Worm (Caenorhabditis elegans): ENCODE data around the gene prp-18.
"Not testable (repeated sequence)": the region's sequence is repeated elsewhere in the genome, so short reads cannot be mapped to it uniquely, and the experiment has no call there.

prp-18 gene

DNA sequence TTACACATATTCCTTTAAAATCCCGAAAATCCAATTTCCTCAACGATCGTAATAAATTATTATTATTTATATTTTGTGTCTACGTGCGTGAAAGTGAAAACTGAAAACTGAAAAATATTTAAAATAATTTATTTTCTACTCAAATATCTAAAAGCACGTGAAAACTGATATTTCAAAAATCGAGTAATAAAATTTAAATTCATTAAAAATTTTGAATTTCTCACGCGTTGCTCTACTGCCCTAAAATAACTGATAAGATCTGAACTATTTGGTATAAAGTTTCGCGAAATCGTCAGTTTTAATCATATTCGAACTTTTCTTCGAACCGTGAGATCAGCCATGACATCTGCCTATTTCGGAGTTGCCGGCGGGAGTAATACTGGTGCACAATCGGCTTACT is 31.9 kb downstream of the prp-18 start, which contains the start of gene ssq-1:
TSS of gene ssq-1 (plus strand) at position 301 of the 400 bp plus-strand sequence.
- no peak for TF ChIP-seq unc-62 (GFP tag; optimal IDR thresholded peaks at IDR 0.05)

DNA sequence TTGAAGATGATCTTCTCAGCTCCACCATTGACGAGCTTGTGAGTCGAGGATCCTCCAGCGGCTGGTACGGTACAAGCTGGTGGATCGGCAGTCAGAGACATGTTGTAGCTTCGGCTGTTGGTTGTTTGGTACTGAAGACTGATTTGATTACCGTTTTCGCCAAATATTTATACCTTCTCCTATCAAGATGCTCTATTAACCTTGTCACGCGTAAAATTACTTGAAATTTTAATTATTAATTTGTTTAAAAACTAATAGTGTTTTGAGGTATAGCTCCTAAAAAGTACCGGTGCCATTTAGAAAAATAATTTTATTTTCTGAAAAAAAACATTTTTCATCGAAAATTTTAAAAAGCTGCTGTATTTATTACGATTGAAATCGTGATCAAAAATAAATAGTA is 33.3 kb downstream of the prp-18 start, which contains the start of gene ssp-10:
TSS of gene ssp-10 (minus strand) at position 101 of the 400 bp plus-strand sequence.
- no peak for TF ChIP-seq unc-62 (GFP tag; optimal IDR thresholded peaks at IDR 0.05)

DNA sequence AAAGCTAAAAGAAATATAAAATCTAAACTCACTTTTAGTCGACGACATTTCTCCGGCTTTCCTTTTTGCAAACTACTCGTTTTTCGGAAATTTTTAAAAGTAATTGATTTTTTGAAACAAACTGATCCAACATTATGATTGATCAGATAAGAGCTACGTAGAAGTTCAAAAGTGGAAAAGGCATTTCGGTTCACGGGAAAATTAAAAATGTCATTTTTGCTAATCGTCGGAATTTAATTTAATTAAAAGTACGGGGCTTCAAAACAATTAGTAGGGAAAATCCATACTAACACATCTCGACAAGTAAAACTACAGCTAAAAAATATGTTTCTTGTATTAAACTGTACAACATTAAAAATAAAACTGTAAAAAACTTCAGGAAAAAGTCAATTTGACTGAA is 34.6 kb downstream of the prp-18 start, which contains the start of gene K07F5.8:
TSS of gene K07F5.8 (minus strand) at position 101 of the 400 bp plus-strand sequence.
- no peak for TF ChIP-seq unc-62 (GFP tag; optimal IDR thresholded peaks at IDR 0.05)

DNA sequence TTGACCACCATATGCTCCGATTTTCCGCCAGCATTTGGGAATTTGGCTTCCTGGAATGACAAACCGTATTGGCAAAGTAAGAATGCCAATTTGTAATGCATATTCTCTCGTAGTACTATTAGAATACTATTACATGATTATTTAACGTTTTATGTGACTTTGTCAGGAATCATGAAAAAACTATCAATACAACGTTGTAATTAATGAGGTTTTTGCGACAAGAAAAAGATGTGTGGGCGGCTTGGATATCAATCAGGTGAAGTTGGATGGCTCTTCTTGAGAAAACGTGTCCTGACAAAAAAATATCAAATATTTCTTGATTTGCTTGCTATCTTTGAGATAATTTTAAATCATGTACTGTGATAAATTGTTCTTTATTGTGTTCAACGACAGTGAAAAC is 36.1 kb downstream of the prp-18 start, which contains the start of gene K07F5.7:
TSS of gene K07F5.7 (minus strand) at position 101 of the 400 bp plus-strand sequence.
- no peak for TF ChIP-seq unc-62 (GFP tag; optimal IDR thresholded peaks at IDR 0.05)

DNA sequence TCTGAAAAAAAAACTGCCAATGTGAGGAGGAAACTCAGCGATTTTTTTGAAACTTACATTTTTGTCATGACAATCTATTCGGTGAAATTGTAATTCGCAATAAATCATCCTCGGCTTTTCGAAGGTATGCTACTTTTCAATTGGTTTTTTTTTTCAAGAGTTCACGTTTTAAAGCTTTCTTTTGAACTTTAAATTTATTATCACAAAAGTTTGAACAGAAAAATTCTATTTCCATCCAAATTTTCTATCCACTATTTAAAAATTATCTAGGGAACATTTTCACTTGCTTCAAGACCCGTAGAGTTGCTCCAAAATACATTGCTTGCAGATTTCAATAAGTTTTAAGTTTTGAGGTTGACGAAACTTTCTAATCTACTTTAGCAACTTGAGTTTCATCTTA is 37.6 kb downstream of the prp-18 start, which contains the start of gene K07F5.6:
TSS of gene K07F5.6 (minus strand) at position 101 of the 400 bp plus-strand sequence.
- TF ChIP-seq unc-62 (GFP tag; optimal IDR thresholded peaks at IDR 0.05): no peak

DNA sequence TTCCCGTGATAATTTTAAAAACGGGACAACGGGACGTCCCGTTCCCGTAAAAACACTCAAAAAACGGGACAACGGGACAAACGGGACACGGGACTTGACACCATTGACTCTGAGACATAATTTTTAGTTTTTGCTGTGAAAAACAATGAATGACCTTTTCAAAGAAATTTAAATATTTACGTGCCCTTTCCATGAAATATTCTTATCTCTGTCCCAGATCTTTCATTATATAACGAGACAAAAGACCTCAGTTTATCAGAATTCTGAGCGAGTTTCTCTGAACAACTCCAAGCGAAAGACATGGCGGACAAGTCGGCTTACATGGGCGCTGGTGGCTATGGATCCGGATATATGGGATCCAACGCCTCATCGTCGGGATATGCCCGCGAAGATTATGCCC is 40.4 kb downstream of the prp-18 start, which contains the start of gene nspd-2:
TSS of gene nspd-2 (plus strand) at position 301 of the 400 bp plus-strand sequence.
- TF ChIP-seq unc-62 (GFP tag; optimal IDR thresholded peaks at IDR 0.05): no peak

DNA sequence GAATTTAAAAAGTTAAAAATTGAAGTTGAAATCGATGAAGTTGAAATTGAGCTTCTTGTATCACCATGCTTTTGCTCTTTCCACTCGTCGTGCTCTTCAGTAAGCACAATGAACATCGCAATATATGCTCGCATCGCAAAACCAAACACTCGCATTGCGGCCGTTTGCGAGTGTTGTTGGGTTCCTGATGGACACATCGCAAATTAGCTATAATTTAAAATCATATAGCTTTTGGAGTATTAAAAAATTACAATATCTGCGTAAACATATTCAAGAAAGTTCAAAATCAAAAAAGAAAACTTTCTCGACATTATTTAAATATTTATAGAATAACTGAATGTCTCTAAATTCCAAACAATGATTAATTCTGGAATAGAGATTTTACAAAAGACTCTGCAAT is 42.1 kb downstream of the prp-18 start, which contains the start of gene K07F5.17:
TSS of gene K07F5.17 (plus strand) at position 301 of the 400 bp plus-strand sequence.
- no peak for TF ChIP-seq unc-62 (GFP tag; optimal IDR thresholded peaks at IDR 0.05)

DNA sequence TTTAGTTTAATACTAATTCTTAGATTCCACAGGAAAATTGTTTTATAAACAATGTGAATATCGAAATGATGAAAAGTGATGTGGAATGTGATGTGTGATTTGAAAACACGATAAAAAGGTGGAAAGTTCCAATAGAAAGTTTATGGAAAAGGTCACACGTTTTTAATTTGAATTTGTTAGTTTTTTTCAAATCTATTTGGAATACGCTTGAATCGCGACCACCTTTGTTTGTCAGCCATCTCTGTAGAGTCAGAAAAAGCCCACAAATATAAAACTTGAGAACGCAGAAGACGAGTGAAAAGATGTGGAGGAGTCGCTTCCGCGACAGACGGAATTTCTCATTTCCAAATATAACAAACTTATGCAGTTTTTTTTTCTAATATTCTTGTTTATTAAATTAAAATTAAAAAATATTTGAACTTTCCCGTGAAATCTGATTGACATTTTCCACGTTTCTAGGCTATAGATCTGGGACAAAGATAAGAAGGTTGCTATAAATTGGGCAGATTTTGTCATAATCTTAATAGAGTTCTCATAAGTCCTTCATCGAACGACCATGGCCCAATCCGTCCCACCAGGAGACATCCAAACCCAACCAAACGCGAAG is 43.1 kb downstream of the prp-18 start, which contains the start of the genes kin-24 and msp-56:
TSS of gene kin-24 (minus strand) at position 101 of the 607 bp plus-strand sequence.
TSS of gene msp-56 (plus strand) at position 557 of the 607 bp plus-strand sequence.
- no peak for TF ChIP-seq unc-62 (GFP tag; optimal IDR thresholded peaks at IDR 0.05)

DNA sequence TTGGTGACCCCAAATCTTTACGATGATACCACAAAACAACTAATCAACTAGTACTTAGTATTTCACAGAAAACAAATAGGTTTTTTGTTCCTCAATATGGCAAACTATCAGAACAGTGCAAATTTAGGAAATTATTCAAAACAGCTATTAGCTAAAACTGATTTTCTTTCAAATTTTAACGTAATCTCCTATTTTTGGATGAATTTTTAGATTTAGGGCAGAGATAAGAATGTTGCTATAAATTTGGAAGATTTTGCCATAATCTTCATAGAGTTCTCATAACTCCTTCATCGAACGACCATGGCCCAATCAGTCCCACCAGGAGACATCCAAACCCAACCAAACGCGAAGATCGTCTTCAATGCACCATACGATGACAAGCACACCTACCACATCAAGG is 46.8 kb downstream of the prp-18 start, which contains the start of gene msp-10:
TSS of gene msp-10 (plus strand) at position 301 of the 400 bp plus-strand sequence.
- not testable (repeated sequence) for TF ChIP-seq unc-62 (GFP tag; optimal IDR thresholded peaks at IDR 0.05)

DNA sequence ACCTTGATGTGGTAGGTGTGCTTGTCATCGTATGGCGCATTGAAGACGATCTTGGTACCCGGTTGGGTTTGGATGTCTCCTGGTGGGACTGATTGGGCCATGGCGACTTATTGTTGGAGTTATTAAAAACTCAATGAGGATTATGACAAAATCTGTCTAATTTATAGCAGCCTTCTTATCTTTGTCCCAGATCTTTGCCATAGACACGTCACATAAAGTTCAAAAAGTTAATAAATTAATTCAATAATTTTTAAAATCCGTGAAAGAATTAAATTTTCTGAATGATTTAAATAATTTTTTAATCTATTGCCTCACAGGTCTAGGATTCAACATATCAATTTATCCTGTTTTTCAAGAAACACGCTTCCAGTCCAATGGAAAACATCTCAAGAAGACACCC is 47.9 kb downstream of the prp-18 start, which contains the start of gene msp-81:
TSS of gene msp-81 (minus strand) at position 101 of the 400 bp plus-strand sequence.
- no peak for TF ChIP-seq unc-62 (GFP tag; optimal IDR thresholded peaks at IDR 0.05)

DNA sequence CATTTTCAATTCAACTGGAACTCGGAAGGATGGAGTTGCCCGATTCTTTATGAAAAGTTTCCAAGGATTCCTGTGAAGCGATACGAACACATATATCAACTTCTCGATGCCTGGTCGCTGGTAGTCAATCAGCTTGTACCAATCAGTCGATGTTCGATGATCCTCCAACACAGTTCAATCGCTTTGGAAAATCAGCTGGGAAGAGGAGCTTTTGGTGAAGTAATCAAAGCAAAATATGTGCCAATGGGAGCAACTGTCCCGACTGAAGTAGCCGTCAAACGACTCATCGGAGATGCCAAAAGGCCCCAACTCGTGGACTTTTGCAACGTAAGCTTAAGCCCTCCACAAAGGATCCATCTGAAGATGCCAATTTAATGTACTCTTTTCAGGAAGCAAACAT is 50.8 kb downstream of the prp-18 start:
- no peak for TF ChIP-seq unc-62 (GFP tag; optimal IDR thresholded peaks at IDR 0.05)

DNA sequence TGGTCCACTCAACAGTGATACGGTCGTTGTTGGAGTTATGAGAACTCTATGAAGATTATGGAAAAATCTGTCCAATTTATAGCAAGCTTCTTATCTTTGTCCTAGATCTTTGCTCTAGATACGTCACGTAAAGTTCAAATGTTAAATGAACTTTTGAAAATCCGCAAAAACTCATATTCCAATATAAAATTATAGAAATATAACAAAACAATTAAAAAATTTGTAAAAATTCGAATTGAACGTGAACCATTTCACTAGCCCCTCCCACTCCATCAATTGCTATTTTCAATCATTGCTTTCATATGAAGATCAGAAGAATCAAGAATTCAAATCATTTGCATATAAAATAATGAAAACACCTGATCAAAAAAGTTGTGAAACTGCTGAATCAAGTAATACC is 51.6 kb downstream of the prp-18 start, which contains the start of gene kin-21:
TSS of gene kin-21 (plus strand) at position 301 of the 400 bp plus-strand sequence.
- TF ChIP-seq unc-62 (GFP tag; optimal IDR thresholded peaks at IDR 0.05): no peak
